Worm (Caenorhabditis elegans): ENCODE measurements around the gene F44E7.5.
A peak's percentile ranks its signal among the peaks of the same experiment; 100 is the strongest.

Gene F44E7.5

DNA sequence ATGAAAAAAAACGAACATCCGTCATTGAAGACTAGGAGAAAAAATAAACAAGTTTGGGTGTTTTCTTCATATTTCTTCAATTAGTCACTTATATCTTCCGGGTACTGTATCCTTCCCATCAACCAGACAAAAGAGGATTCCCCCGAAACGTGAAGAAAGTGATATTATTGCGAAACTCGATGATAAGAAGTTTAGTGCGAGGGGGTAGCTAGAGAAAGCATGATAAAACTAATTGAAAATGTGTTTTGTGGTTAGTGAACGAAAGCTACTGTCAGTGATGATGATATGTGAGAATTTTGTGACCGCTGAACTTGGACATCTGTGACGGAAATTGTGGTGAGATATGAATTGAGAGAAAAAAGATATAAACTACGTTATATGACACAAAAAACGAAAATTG, 42.2 kb upstream of the F44E7.5 start (continued):
- no peak for TF ChIP-seq lin-29 (GFP tag; IDR thresholded peaks at IDR 0.05)
- TF ChIP-seq nhr-111 (GFP tag; optimal IDR thresholded peaks at IDR 0.05), result no peak
- TF ChIP-seq attf-4 (tag; optimal IDR thresholded peaks at IDR 0.05), result no peak
- no peak for TF ChIP-seq fos-1 (tag; optimal IDR thresholded peaks at IDR 0.05)
- no peak for TF ChIP-seq spr-1 (tag; optimal IDR thresholded peaks at IDR 0.05)
- no peak for TF ChIP-seq snpc-4 (tag; optimal IDR thresholded peaks at IDR 0.05)
- no peak for TF ChIP-seq F44E2.7 (GFP tag; IDR thresholded peaks at IDR 0.05)
- TF ChIP-seq lin-13 (GFP tag; optimal IDR thresholded peaks at IDR 0.05), result no peak
- no peak for TF ChIP-seq sdz-12 (GFP tag; optimal IDR thresholded peaks at IDR 0.05)
- no peak for TF ChIP-seq unc-39 (tag; optimal IDR thresholded peaks at IDR 0.05)
- no peak for TF ChIP-seq mxl-2 (GFP tag; conservative IDR thresholded peaks at IDR 0.05)
- no peak for TF ChIP-seq duxl-1 (tag; optimal IDR thresholded peaks at IDR 0.05; ENCODE audit: poor library complexity)
- TF ChIP-seq F10B5.3 (tag; optimal IDR thresholded peaks at IDR 0.05), result no peak
- peak in 1 of 2 experiments; percentile 74 for TF ChIP-seq unc-62 (GFP tag; optimal IDR thresholded peaks at IDR 0.05 in 1 of 2)
- no peak for TF ChIP-seq unc-62 (tag; optimal IDR thresholded peaks at IDR 0.05)
- no peak for TF ChIP-seq F49E8.2 (tag; optimal IDR thresholded peaks at IDR 0.05; ENCODE audit: borderline replicate concordance)
- TF ChIP-seq mdt-29 (GFP tag; IDR thresholded peaks at IDR 0.05), result no peak

DNA sequence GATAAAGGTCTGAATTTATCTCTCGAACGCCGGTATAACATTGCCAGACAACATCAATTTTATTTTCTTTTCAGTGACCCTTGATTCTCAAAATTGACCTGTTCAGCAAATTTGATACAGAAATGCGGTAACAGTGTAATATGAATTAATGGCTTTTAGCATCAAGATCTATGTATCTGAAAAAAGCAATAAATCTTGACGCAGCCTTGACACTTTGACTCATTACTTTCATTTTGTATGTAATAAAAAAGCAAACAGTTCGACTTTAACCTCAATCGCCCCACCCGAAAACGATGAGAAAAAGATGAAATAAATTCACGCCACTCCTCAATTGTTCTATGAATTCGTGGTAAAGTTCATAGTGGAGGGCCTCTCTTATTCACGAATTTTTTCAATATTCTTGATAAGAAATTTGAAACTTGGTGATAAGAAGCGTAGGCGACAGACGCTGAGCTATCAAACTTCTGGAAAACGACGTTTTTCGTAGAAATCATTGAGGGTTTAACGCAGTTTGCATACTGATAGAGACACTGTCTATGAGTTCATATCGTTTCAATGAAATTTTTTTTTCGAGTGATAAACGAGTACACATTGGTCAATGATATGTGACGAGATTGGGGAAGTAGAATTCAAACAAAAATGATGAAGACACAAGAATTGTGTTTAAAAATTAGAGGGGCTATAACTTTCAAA, 40.9 kb upstream of the F44E7.5 start:
- TF ChIP-seq daf-16 (GFP tag; optimal IDR thresholded peaks at IDR 0.05) (no peak), daf-16 (tag; optimal IDR thresholded peaks at IDR 0.05) (peak; percentile 43), unc-62 (GFP tag; optimal IDR thresholded peaks at IDR 0.05 in 1 of 2) (no peak), unc-62 (tag; optimal IDR thresholded peaks at IDR 0.05) (no peak), dve-1 (tag; optimal IDR thresholded peaks at IDR 0.05; ENCODE audit: insufficient read depth) (peak; percentile 45), hlh-30 (tag; optimal IDR thresholded peaks at IDR 0.05; ENCODE audit: insufficient read depth) (no peak), hlh-11 (tag; optimal IDR thresholded peaks at IDR 0.05) (peak; percentile 77), F49E8.2 (tag; optimal IDR thresholded peaks at IDR 0.05; ENCODE audit: borderline replicate concordance) (no peak), dmd-6 (GFP tag; IDR thresholded peaks at IDR 0.05) (peak; percentile 92), aha-1 (tag) (peak; percentile 7), nhr-102 (tag; optimal IDR thresholded peaks at IDR 0.05) (peak; percentile 38), madf-5 (GFP tag; IDR thresholded peaks at IDR 0.05) (no peak), nhr-48 (tag; optimal IDR thresholded peaks at IDR 0.05) (peak; percentile 56), php-3 (GFP tag; IDR thresholded peaks at IDR 0.05) (no peak), pqm-1 (tag; optimal IDR thresholded peaks at IDR 0.05) (peak; percentile 75)

DNA sequence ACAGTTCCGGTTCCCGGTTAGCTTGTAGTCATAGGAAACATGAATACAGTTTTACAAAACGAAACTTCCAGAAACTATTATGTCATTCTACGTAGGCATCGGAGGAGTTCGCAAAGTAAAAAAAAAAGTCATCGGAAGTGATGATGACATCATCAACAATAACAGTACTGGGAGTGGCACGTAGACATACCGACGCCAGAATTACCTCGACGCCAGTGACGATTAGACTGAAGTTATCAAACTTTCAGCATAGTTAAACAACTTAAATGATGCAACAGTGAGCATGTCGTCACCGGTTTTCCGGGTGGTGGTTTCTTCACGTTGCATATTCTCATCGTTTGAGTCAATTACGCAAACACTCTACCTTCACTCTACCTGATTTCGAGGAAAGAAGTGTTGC, 39.7 kb upstream of the F44E7.5 start:
- TF ChIP-seq pha-4 (GFP tag; IDR thresholded peaks at IDR 0.05) (no peak), pha-4 (tag; optimal IDR thresholded peaks at IDR 0.05) (no peak), lin-1 (GFP tag; IDR thresholded peaks at IDR 0.05) (no peak), F37D6.2 (tag; optimal IDR thresholded peaks at IDR 0.05) (no peak), aha-1 (tag) (peak; percentile 69), nhr-77 (tag; optimal IDR thresholded peaks at IDR 0.05) (no peak), dmd-6 (GFP tag; IDR thresholded peaks at IDR 0.05) (peak; percentile 62), set-16 (GFP tag; IDR thresholded peaks at IDR 0.05) (no peak), nhr-111 (GFP tag; optimal IDR thresholded peaks at IDR 0.05) (no peak), daf-16 (GFP tag; optimal IDR thresholded peaks at IDR 0.05) (no peak), daf-16 (tag; optimal IDR thresholded peaks at IDR 0.05) (peak; percentile 10), nhr-10 (tag; optimal IDR thresholded peaks at IDR 0.05) (no peak), hif-1 (tag; optimal IDR thresholded peaks at IDR 0.05) (peak in 1 of 2 experiments; percentile 66), zfp-2 (tag; optimal IDR thresholded peaks at IDR 0.05) (no peak), pqm-1 (tag; optimal IDR thresholded peaks at IDR 0.05) (peak; percentile 0), nhr-48 (tag; optimal IDR thresholded peaks at IDR 0.05) (peak; percentile 31), tag-97 (GFP tag; IDR thresholded peaks at IDR 0.05) (no peak), gei-8 (GFP tag; optimal IDR thresholded peaks at IDR 0.05) (no peak)

Measured in whole organism, L4 larva.